Worm (Caenorhabditis elegans) whole organism, L4 larva: ENCODE results near the gene ptp-1.

Experiments
- D1046.2 ChIP-seq: fragments of 200-800 bp; sonication (Bioruptor generic); IDR thresholded peaks from 2 replicates; pipeline ENCODE4 v1.3.6; 2022; ENCODE audit warnings: missing genetic modification characterization, missing compliant biosample characterization
- F26F4.8 ChIP-seq: fragments of 200-800 bp; sonication (Bioruptor generic); conservative IDR thresholded peaks from 2 replicates; pipeline ENCODE4 v1.3.6; 2022; ENCODE audit warnings: missing genetic modification characterization, missing compliant biosample characterization
- Y48G9A.11 ChIP-seq: fragments of 200-800 bp; sonication (Bioruptor generic); IDR thresholded peaks from 2 replicates; pipeline ENCODE4 v1.3.6; 2022; ENCODE audit warnings: missing genetic modification reagents, missing genetic modification characterization, missing compliant biosample characterization
- Y75B8A.6 ChIP-seq: fragments of 200-800 bp; sonication (Bioruptor generic); IDR thresholded peaks from 2 replicates; pipeline ENCODE4 v1.3.6; 2022; ENCODE audit warnings: missing genetic modification reagents, missing genetic modification characterization, missing compliant biosample characterization
- aha-1 ChIP-seq: fragments of 150-350 bp; peaks from one replicate; lab custom pipeline; 2014; ENCODE audit warnings: missing biosample characterization, missing genetic modification characterization
- arid-1 ChIP-seq: fragments of 200-800 bp; sonication (Bioruptor generic); conservative IDR thresholded peaks from 2 replicates; pipeline ENCODE4 v1.3.6; 2022; ENCODE audit warnings: missing genetic modification reagents, missing genetic modification characterization, missing compliant biosample characterization
- ceh-44 ChIP-seq: fragments of 200-800 bp; sonication (Bioruptor generic); IDR thresholded peaks from 2 replicates; pipeline ENCODE4 v1.3.6; 2022; ENCODE audit warnings: missing genetic modification reagents, missing genetic modification characterization, missing compliant biosample characterization
- ceh-82 ChIP-seq: sonication (generic microtip); optimal IDR thresholded peaks from 2 replicates; lab custom pipeline; 2017; ENCODE audit warnings: missing biosample characterization, missing genetic modification characterization
- daf-16 ChIP-seq, 3 experiments: sonication (generic microtip); optimal IDR thresholded peaks; 2 replicates each; lab custom pipeline; 2016 to 2017; ENCODE audit warnings: missing genetic modification characterization in 3 of 3, missing genetic modification reagents in 3 of 3, mild to moderate bottlenecking in 2 of 3, missing compliant biosample characterization in 2 of 3, missing biosample characterization in 1 of 3, moderate library complexity in 1 of 3
- daf-19 ChIP-seq: fragments of 200-800 bp; sonication (Bioruptor generic); conservative IDR thresholded peaks from 2 replicates; pipeline ENCODE4 v1.3.6; 2022; ENCODE audit warnings: missing genetic modification characterization, missing compliant biosample characterization
- daf-8 ChIP-seq: fragments of 200-800 bp; sonication (Bioruptor generic); IDR thresholded peaks from 2 replicates; pipeline ENCODE4 v1.3.6; 2022; ENCODE audit warnings: missing genetic modification characterization, missing compliant biosample characterization
- dmd-8 ChIP-seq: fragments of 200-800 bp; sonication (Bioruptor generic); IDR thresholded peaks from 2 replicates; pipeline ENCODE4 v1.3.6; 2022; ENCODE audit warnings: missing genetic modification characterization, missing compliant biosample characterization
- duxl-1 ChIP-seq: sonication (generic microtip); optimal IDR thresholded peaks from 2 replicates; lab custom pipeline; 2016; ENCODE audit warnings: mild to moderate bottlenecking, missing genetic modification characterization, moderate library complexity, missing compliant biosample characterization; ENCODE audit not compliant: poor library complexity
- gei-8 ChIP-seq: fragments of 200-800 bp; sonication (Bioruptor generic); optimal IDR thresholded peaks from 2 replicates; lab custom pipeline; 2018; ENCODE audit warnings: mild to moderate bottlenecking, missing genetic modification characterization, missing compliant biosample characterization
- hlh-30 ChIP-seq: sonication (generic microtip); optimal IDR thresholded peaks from 2 replicates; lab custom pipeline; 2017; ENCODE audit warnings: antibody characterized with exemption, mild to moderate bottlenecking, missing genetic modification characterization, missing compliant biosample characterization; ENCODE audit not compliant: insufficient read depth
- jun-1 ChIP-seq: fragments of 150-350 bp; optimal IDR thresholded peaks from 2 replicates; lab custom pipeline; 2014; ENCODE audit warnings: missing biosample characterization, missing genetic modification reagents, missing genetic modification characterization
- lim-7 ChIP-seq: fragments of 200-800 bp; sonication (Bioruptor generic); IDR thresholded peaks from 2 replicates; pipeline ENCODE4 v1.3.6; 2022; ENCODE audit warnings: missing genetic modification characterization, missing compliant biosample characterization
- lin-38 ChIP-seq: fragments of 200-800 bp; sonication (Bioruptor generic); IDR thresholded peaks from 2 replicates; pipeline ENCODE4 v1.3.6; 2022; ENCODE audit warnings: missing genetic modification reagents, missing genetic modification characterization, missing compliant biosample characterization
- lin-39 ChIP-seq: fragments of 150-350 bp; optimal IDR thresholded peaks from 2 replicates; lab custom pipeline; 2014; ENCODE audit warnings: missing biosample characterization, missing genetic modification reagents, missing genetic modification characterization
- lir-3 ChIP-seq: sonication (generic microtip); optimal IDR thresholded peaks from 2 replicates; lab custom pipeline; 2016; ENCODE audit warnings: mild to moderate bottlenecking, missing genetic modification characterization, missing compliant biosample characterization
- lsy-2 ChIP-seq, 2 experiments: fragments of 150-350 bp in 1 of 2; sonication (generic microtip) in 1 of 2; optimal IDR thresholded peaks; 2 replicates each; lab custom pipeline; 2014 to 2017; ENCODE audit warnings: missing biosample characterization in 2 of 2, missing genetic modification characterization in 2 of 2
- madf-9 ChIP-seq: fragments of 200-800 bp; sonication (Bioruptor generic); conservative IDR thresholded peaks from 2 replicates; pipeline ENCODE4 v1.3.6; 2022; ENCODE audit warnings: missing genetic modification reagents, missing genetic modification characterization, missing compliant biosample characterization
- mdl-1 ChIP-seq, 2 experiments: fragments of 150-350 bp in 1 of 2; sonication (generic microtip) in 1 of 2; optimal IDR thresholded peaks; 2 replicates each; lab custom pipeline; 2014 to 2017; ENCODE audit warnings: missing biosample characterization in 2 of 2, missing genetic modification characterization in 2 of 2
- nhr-102 ChIP-seq: sonication (generic microtip); optimal IDR thresholded peaks from 2 replicates; lab custom pipeline; 2016; ENCODE audit warnings: mild to moderate bottlenecking, missing genetic modification characterization, moderate library complexity, missing compliant biosample characterization
- nhr-237 ChIP-seq: sonication (generic microtip); optimal IDR thresholded peaks from 2 replicates; lab custom pipeline; 2017; ENCODE audit warnings: missing biosample characterization, missing genetic modification characterization
- nhr-41 ChIP-seq: fragments of 200-800 bp; sonication (Bioruptor generic); IDR thresholded peaks from 2 replicates; pipeline ENCODE4 v1.3.6; 2022; ENCODE audit warnings: missing genetic modification reagents, missing genetic modification characterization, missing compliant biosample characterization
- nhr-42 ChIP-seq: fragments of 200-800 bp; sonication (Bioruptor generic); IDR thresholded peaks from 2 replicates; pipeline ENCODE4 v1.3.6; 2022; ENCODE audit warnings: missing genetic modification characterization, missing compliant biosample characterization
- nhr-6 ChIP-seq: fragments of 150-350 bp; optimal IDR thresholded peaks from 2 replicates; lab custom pipeline; 2014; ENCODE audit warnings: missing biosample characterization, missing genetic modification characterization
- pha-4 ChIP-seq, 2 experiments: fragments of 150-350 bp in 1 of 2; fragments of 200-800 bp in 1 of 2; sonication (Bioruptor generic) in 1 of 2; IDR thresholded peaks in 1 of 2; optimal IDR thresholded peaks in 1 of 2; 2 replicates each; pipeline versions ENCODE4 v1.3.6 to Lab custom; 2014 to 2022; ENCODE audit warnings: missing genetic modification characterization in 2 of 2, missing genetic modification reagents in 2 of 2, missing biosample characterization in 1 of 2, missing compliant biosample characterization in 1 of 2
- snpc-4 ChIP-seq: fragments of 150-350 bp; optimal IDR thresholded peaks from 2 replicates; lab custom pipeline; 2014; ENCODE audit warnings: missing biosample characterization, missing genetic modification characterization
- tra-1 ChIP-seq: fragments of 200-800 bp; sonication (Bioruptor generic); IDR thresholded peaks from 2 replicates; pipeline ENCODE4 v1.3.6; 2022; ENCODE audit warnings: missing genetic modification reagents, missing genetic modification characterization, missing compliant biosample characterization
- unc-39 ChIP-seq: sonication (generic microtip); optimal IDR thresholded peaks from 2 replicates; lab custom pipeline; 2017; ENCODE audit warnings: missing biosample characterization, missing genetic modification characterization
- unc-62 ChIP-seq, 3 experiments: fragments of 150-350 bp in 1 of 3; sonication (generic microtip); optimal IDR thresholded peaks in 2 of 3; peaks in 1 of 3; 1 replicate in 1 of 3; 2 replicates in 2 of 3; lab custom pipeline; 2014 to 2017; ENCODE audit warnings: missing biosample characterization in 3 of 3, missing genetic modification characterization in 3 of 3, missing genetic modification reagents in 3 of 3, missing genotype in 1 of 3
- zfp-2 ChIP-seq: sonication (generic microtip); optimal IDR thresholded peaks from 2 replicates; lab custom pipeline; 2016; ENCODE audit warnings: mild to moderate bottlenecking, missing genetic modification characterization, missing compliant biosample characterization
- zfp-3 ChIP-seq: fragments of 200-800 bp; sonication (Bioruptor generic); conservative IDR thresholded peaks from 2 replicates; pipeline ENCODE4 v1.3.6; 2022; ENCODE audit warnings: missing genetic modification reagents, missing genetic modification characterization, missing compliant biosample characterization
- zip-2 ChIP-seq: fragments of 150-350 bp; optimal IDR thresholded peaks from 2 replicates; lab custom pipeline; 2014; ENCODE audit warnings: missing biosample characterization, missing genetic modification characterization

Gene ptp-1

ce11 chrIII:3632379-3632778 lies 41.9 kb downstream of the ptp-1 start:
- TF ChIP-seq F26F4.8 (GFP tag; lab: Robert Waterston, UW): no peak
- no peak for TF ChIP-seq madf-9
- no peak for TF ChIP-seq zfp-2
- TF ChIP-seq nhr-102 (tag; lab: Kevin White, UChicago): no peak
- peak; percentile 59 for TF ChIP-seq aha-1 (tag; lab: Kevin White, UChicago)
- peak in 1 of 2 experiments; percentile 98 for TF ChIP-seq unc-62 (GFP tag; optimal IDR thresholded peaks at IDR 0.05 in 1 of 2; lab: Kevin White, UChicago)
- TF ChIP-seq unc-62 (tag; optimal IDR thresholded peaks at IDR 0.05; lab: Kevin White, UChicago): no peak
- no peak for TF ChIP-seq hlh-30
- TF ChIP-seq daf-16 (GFP tag; optimal IDR thresholded peaks at IDR 0.05; lab: Kevin White, UChicago): no peak
- TF ChIP-seq daf-16 (tag; optimal IDR thresholded peaks at IDR 0.05; lab: Kevin White, UChicago): no peak

ce11 chrIII:3634158-3634557 lies 43.6 kb downstream of the ptp-1 start:
- TF ChIP-seq Y48G9A.11 (GFP tag; lab: Robert Waterston, UW): no peak
- no peak for TF ChIP-seq lsy-2 (tag; optimal IDR thresholded peaks at IDR 0.05; lab: Kevin White, UChicago)
- TF ChIP-seq mdl-1 (tag; optimal IDR thresholded peaks at IDR 0.05; lab: Kevin White, UChicago): no peak
- no peak for TF ChIP-seq zfp-2
- TF ChIP-seq D1046.2 (GFP tag; lab: Robert Waterston, UW): no peak
- no peak for TF ChIP-seq daf-8 (GFP tag; lab: Robert Waterston, UW)
- TF ChIP-seq nhr-6 (tag; lab: Kevin White, UChicago): no peak
- TF ChIP-seq daf-19 (GFP tag; lab: Robert Waterston, UW): no peak
- TF ChIP-seq nhr-42 (GFP tag; lab: Robert Waterston, UW): no peak
- no peak for TF ChIP-seq Y75B8A.6
- TF ChIP-seq gei-8 (GFP tag; lab: Kevin White, UChicago): no peak
- TF ChIP-seq zfp-3: no peak
- no peak for TF ChIP-seq dmd-8
- no peak for TF ChIP-seq lim-7 (GFP tag; lab: Robert Waterston, UW)
- no peak for TF ChIP-seq aha-1 (tag; lab: Kevin White, UChicago)
- no peak for TF ChIP-seq lin-39 (tag; lab: Kevin White, UChicago)
- no peak for TF ChIP-seq tra-1 (GFP tag; lab: Robert Waterston, UW)
- TF ChIP-seq lir-3 (tag; lab: Kevin White, UChicago): no peak
- TF ChIP-seq, all 104 proteins: peak for 0

DNA sequence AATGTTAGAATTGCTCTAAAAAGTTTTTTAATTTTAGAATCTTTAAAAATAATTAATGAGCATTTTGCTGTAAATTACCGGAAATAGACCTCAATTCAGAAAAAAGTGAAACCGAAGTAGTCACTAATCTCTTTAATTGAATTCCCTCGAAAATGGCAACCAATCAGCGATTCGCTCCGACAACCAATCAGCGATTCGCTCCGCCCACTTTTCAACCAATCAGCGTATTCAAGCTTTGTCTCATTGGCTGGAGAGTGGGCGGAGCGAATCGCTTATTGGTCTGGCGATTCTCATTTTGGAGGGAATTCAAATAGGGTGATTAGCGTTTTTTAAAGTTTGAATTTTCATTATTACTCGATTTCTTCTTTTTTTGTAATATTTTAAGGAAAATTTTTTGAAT lies 44.4 kb downstream of the ptp-1 start:
- TF ChIP-seq jun-1 (tag; lab: Kevin White, UChicago): no peak
- TF ChIP-seq arid-1 (GFP tag; lab: Robert Waterston, UW): no peak
- TF ChIP-seq zip-2 (tag; lab: Kevin White, UChicago): no peak
- no peak for TF ChIP-seq ceh-82 (tag; lab: Kevin White, UChicago)
- no peak for TF ChIP-seq nhr-237 (tag; lab: Kevin White, UChicago)
- TF ChIP-seq ceh-44: no peak
- TF ChIP-seq nhr-102 (tag; lab: Kevin White, UChicago): no peak
- no peak for TF ChIP-seq snpc-4
- no peak for TF ChIP-seq lin-38 (GFP tag; lab: Robert Waterston, UW)
- no peak for TF ChIP-seq nhr-41 (GFP tag; lab: Robert Waterston, UW)
- TF ChIP-seq unc-39 (tag; lab: Kevin White, UChicago): no peak
- no peak for TF ChIP-seq pha-4 (GFP tag; IDR thresholded peaks at IDR 0.05; lab: Robert Waterston, UW)
- TF ChIP-seq pha-4 (tag; optimal IDR thresholded peaks at IDR 0.05; lab: Kevin White, UChicago): no peak
- no peak for TF ChIP-seq duxl-1 (tag; lab: Kevin White, UChicago)
- TF ChIP-seq lir-3 (tag; lab: Kevin White, UChicago): no peak
